Fruit fly (Drosophila melanogaster) whole organism, prepupa: ENCODE results near the gene ppk17.

Source experiments
- Blimp-1 ChIP-seq: fragments of 200-800 bp; sonication (Bioruptor generic); optimal IDR thresholded peaks from 3 replicates; lab custom pipeline; 2017; ENCODE audit warnings: missing biosample characterization, missing genetic modification characterization, mild to moderate bottlenecking, moderate library complexity, missing genetic modification reagents
- CG31627 ChIP-seq: fragments of 200-800 bp; sonication (Bioruptor generic); optimal IDR thresholded peaks from 3 replicates; lab custom pipeline; 2016; ENCODE audit warnings: missing biosample characterization, missing genetic modification characterization
- CG6163 ChIP-seq: fragments of 200-800 bp; sonication (Bioruptor generic); IDR thresholded peaks from 3 replicates; pipeline ENCODE4 v1.3.6; 2022; ENCODE audit warnings: missing biosample characterization, missing genetic modification characterization
- Hr39 ChIP-seq: fragments of 200-800 bp; sonication (Bioruptor generic); optimal IDR thresholded peaks from 2 replicates; lab custom pipeline; 2016; ENCODE audit warnings: missing biosample characterization, missing genetic modification characterization
- Sox102F ChIP-seq: fragments of 200-800 bp; sonication (Bioruptor generic); optimal IDR thresholded peaks from 2 replicates; lab custom pipeline; 2016; ENCODE audit warnings: missing biosample characterization, mild to moderate bottlenecking, missing genetic modification characterization
- achi ChIP-seq: fragments of 200-800 bp; sonication (Bioruptor generic); optimal IDR thresholded peaks from 3 replicates; lab custom pipeline; 2016; ENCODE audit warnings: missing biosample characterization, missing genetic modification characterization
- net ChIP-seq: fragments of 200-800 bp; sonication (Bioruptor generic); optimal IDR thresholded peaks from 3 replicates; lab custom pipeline; 2016; ENCODE audit warnings: missing biosample characterization, missing genetic modification characterization
- pdm3 ChIP-seq: fragments of 200-800 bp; sonication (Bioruptor generic); optimal IDR thresholded peaks from 3 replicates; lab custom pipeline; 2016; ENCODE audit warnings: missing biosample characterization, missing genetic modification characterization
- ss ChIP-seq, 2 experiments: fragments of 200-800 bp; sonication (Bioruptor generic); optimal IDR thresholded peaks; 2 replicates in 1 of 2; 3 replicates in 1 of 2; lab custom pipeline; 2017 to 2018; ENCODE audit warnings: mild to moderate bottlenecking in 2 of 2, missing biosample characterization in 2 of 2, missing genetic modification characterization in 2 of 2, moderate library complexity in 1 of 2

Gene ppk17

dm6 chr2L:16709693-16710092 is 50.7 kb downstream of the ppk17 start (continued):
- TF ChIP-seq net (GFP tag; lab: Kevin White, UChicago) (peak; percentile 70), CG6163 (GFP tag; lab: Robert Waterston, UW) (peak; percentile 82), Blimp-1 (GFP tag; lab: Kevin White, UChicago) (no peak), CG31627 (GFP tag; lab: Kevin White, UChicago) (no peak), Hr39 (GFP tag; lab: Kevin White, UChicago) (no peak), achi (GFP tag; lab: Kevin White, UChicago) (peak; percentile 63), pdm3 (GFP tag; lab: Kevin White, UChicago) (peak; percentile 27), Sox102F (GFP tag; lab: Kevin White, UChicago) (no peak), ss (GFP tag; optimal IDR thresholded peaks at IDR 0.05; lab: Kevin White, UChicago) (no peak)
